Fruit fly (Drosophila melanogaster) whole organism, embryonic: ENCODE data around the gene CG43093.

Source experiments
- CG10321 ChIP-seq: fragments of 200-800 bp; sonication (Bioruptor generic); IDR thresholded peaks from 2 replicates; pipeline ENCODE4 v1.3.6; 2022; ENCODE audit warnings: missing biosample characterization, missing genetic modification characterization
- CG11723 ChIP-seq: fragments of 200-800 bp; sonication (Bioruptor generic); optimal IDR thresholded peaks from 2 replicates; lab custom pipeline; 2017; ENCODE audit warnings: missing biosample characterization, mild to moderate bottlenecking, missing genetic modification characterization
- CG12071 ChIP-seq: fragments of 200-800 bp; sonication (Bioruptor generic); optimal IDR thresholded peaks from 3 replicates; lab custom pipeline; 2018; ENCODE audit warnings: missing biosample characterization, mild to moderate bottlenecking, missing genetic modification characterization
- CG13424 ChIP-seq: fragments of 200-800 bp; sonication (Bioruptor generic); optimal IDR thresholded peaks from 2 replicates; lab custom pipeline; 2019; ENCODE audit warnings: missing biosample characterization, mild to moderate bottlenecking, missing genetic modification characterization, moderate library complexity
- CG14667 ChIP-seq: fragments of 200-800 bp; sonication (Bioruptor generic); IDR thresholded peaks from 2 replicates; pipeline ENCODE4 v1.3.6; 2022; ENCODE audit warnings: missing biosample characterization, missing genetic modification characterization
- CG14860 ChIP-seq: fragments of 200-800 bp; sonication (Bioruptor generic); IDR thresholded peaks from 3 replicates; pipeline ENCODE4 v1.3.6; 2022; ENCODE audit warnings: missing biosample characterization, missing genetic modification characterization; ENCODE audit not compliant: partially characterized antibody
- CG1529 ChIP-seq: fragments of 200-800 bp; sonication (Bioruptor generic); optimal IDR thresholded peaks from 3 replicates; lab custom pipeline; 2018; ENCODE audit warnings: missing biosample characterization, missing genetic modification characterization
- CG18011 ChIP-seq: fragments of 200-800 bp; sonication (Bioruptor generic); optimal IDR thresholded peaks from 2 replicates; lab custom pipeline; 2017; ENCODE audit warnings: missing biosample characterization, missing genetic modification characterization, mild to moderate bottlenecking, moderate library complexity, missing genotype
- CG18262 ChIP-seq: fragments of 200-800 bp; optimal IDR thresholded peaks from 3 replicates; lab custom pipeline; 2019; ENCODE audit warnings: missing biosample characterization, mild to moderate bottlenecking, missing genetic modification characterization, moderate library complexity
- CG1832 ChIP-seq: fragments of 200-800 bp; sonication (Bioruptor generic); optimal IDR thresholded peaks from 2 replicates; lab custom pipeline; 2017; ENCODE audit warnings: missing biosample characterization, mild to moderate bottlenecking, missing genetic modification characterization, inconsistent platforms
- CG18619 ChIP-seq: fragments of 200-800 bp; sonication (Bioruptor generic); optimal IDR thresholded peaks from 3 replicates; lab custom pipeline; 2017; ENCODE audit warnings: missing biosample characterization, mild to moderate bottlenecking, missing genetic modification characterization
- CG2875 ChIP-seq: fragments of 200-800 bp; sonication (Bioruptor generic); optimal IDR thresholded peaks from 2 replicates; lab custom pipeline; 2017; ENCODE audit warnings: missing biosample characterization, mild to moderate bottlenecking, missing genetic modification characterization, missing genetic modification reagents
- CG3065 ChIP-seq: fragments of 200-800 bp; sonication (Bioruptor generic); optimal IDR thresholded peaks from 2 replicates; lab custom pipeline; 2016; ENCODE audit warnings: missing biosample characterization, missing genetic modification characterization
- CG31224 ChIP-seq: fragments of 200-800 bp; sonication (Bioruptor generic); IDR thresholded peaks from 2 replicates; pipeline ENCODE4 v1.3.6; 2022; ENCODE audit warnings: missing biosample characterization, missing genetic modification characterization
- CG3281 ChIP-seq: fragments of 200-800 bp; sonication (Bioruptor generic); optimal IDR thresholded peaks from 3 replicates; lab custom pipeline; 2017; ENCODE audit warnings: missing biosample characterization, mild to moderate bottlenecking, missing genetic modification characterization
- CG42726 ChIP-seq: fragments of 200-800 bp; sonication (Bioruptor generic); IDR thresholded peaks from 2 replicates; pipeline ENCODE4 v1.3.6; 2022; ENCODE audit warnings: missing biosample characterization, missing genetic modification characterization; ENCODE audit not compliant: partially characterized antibody
- CG4730 ChIP-seq: fragments of 200-800 bp; sonication (Bioruptor generic); IDR thresholded peaks from 2 replicates; pipeline ENCODE4 v1.3.6; 2022; ENCODE audit warnings: missing biosample characterization, missing genetic modification characterization
- CG7839 ChIP-seq: fragments of 200-800 bp; sonication (Bioruptor generic); optimal IDR thresholded peaks from 3 replicates; lab custom pipeline; 2018; ENCODE audit warnings: missing biosample characterization, mild to moderate bottlenecking, missing genetic modification characterization, moderate library complexity
- CG9817 ChIP-seq: fragments of 200-800 bp; sonication (Bioruptor generic); optimal IDR thresholded peaks from 2 replicates; lab custom pipeline; 2018; ENCODE audit warnings: missing biosample characterization, mild to moderate bottlenecking, missing genetic modification characterization, moderate library complexity
- Camta ChIP-seq: fragments of 200-800 bp; sonication (Bioruptor generic); optimal IDR thresholded peaks from 2 replicates; lab custom pipeline; 2016; ENCODE audit warnings: missing biosample characterization, missing genetic modification characterization
- Deaf1 ChIP-seq: fragments of 200-800 bp; optimal IDR thresholded peaks from 3 replicates; lab custom pipeline; 2019; ENCODE audit warnings: missing biosample characterization, mild to moderate bottlenecking, missing genetic modification characterization, moderate library complexity
- HHEX ChIP-seq: fragments of 200-800 bp; sonication (Bioruptor generic); optimal IDR thresholded peaks from 3 replicates; lab custom pipeline; 2017; ENCODE audit warnings: missing biosample characterization, mild to moderate bottlenecking, missing genetic modification characterization, missing genetic modification reagents
- Kr ChIP-seq: fragments of 200-800 bp; sonication (Bioruptor generic); optimal IDR thresholded peaks from 2 replicates; lab custom pipeline; 2017; ENCODE audit warnings: missing biosample characterization, mild to moderate bottlenecking, missing genetic modification characterization
- MESR4 ChIP-seq: fragments of 200-800 bp; sonication (Bioruptor generic); optimal IDR thresholded peaks from 2 replicates; lab custom pipeline; 2018; ENCODE audit warnings: missing biosample characterization, mild to moderate bottlenecking, missing genetic modification characterization, moderate library complexity
- Opbp ChIP-seq: fragments of 200-800 bp; sonication (Bioruptor generic); IDR thresholded peaks from 3 replicates; pipeline ENCODE4 v1.3.6; 2022; ENCODE audit warnings: missing biosample characterization, missing genetic modification characterization; ENCODE audit not compliant: partially characterized antibody
- Pdp1 ChIP-seq, 2 experiments: fragments of 200-800 bp; sonication (Bioruptor generic); optimal IDR thresholded peaks; 3 replicates each; lab custom pipeline; 2016; ENCODE audit warnings: missing biosample characterization in 2 of 2, missing genetic modification characterization in 2 of 2, mild to moderate bottlenecking in 1 of 2, moderate library complexity in 1 of 2
- Vsx1 ChIP-seq: fragments of 200-800 bp; sonication (Bioruptor generic); optimal IDR thresholded peaks from 2 replicates; lab custom pipeline; 2017; ENCODE audit warnings: missing biosample characterization, mild to moderate bottlenecking, missing genetic modification characterization, missing genetic modification reagents
- Xrp1 ChIP-seq: fragments of 200-800 bp; sonication (Bioruptor generic); IDR thresholded peaks from 2 replicates; pipeline ENCODE4 v1.3.6; 2022; ENCODE audit warnings: missing biosample characterization, missing genetic modification characterization
- ci ChIP-seq: fragments of 200-800 bp; sonication (Bioruptor generic); IDR thresholded peaks from 3 replicates; pipeline ENCODE4 v1.3.6; 2022; ENCODE audit warnings: missing biosample characterization, missing genetic modification characterization
- crp ChIP-seq, 2 experiments: fragments of 200-800 bp; sonication (Bioruptor generic); optimal IDR thresholded peaks; 2 replicates in 1 of 2; 3 replicates in 1 of 2; lab custom pipeline; 2017; ENCODE audit warnings: missing biosample characterization in 2 of 2, missing genetic modification characterization in 2 of 2, mild to moderate bottlenecking in 1 of 2, moderate library complexity in 1 of 2
- dati ChIP-seq: fragments of 200-800 bp; sonication (Bioruptor generic); IDR thresholded peaks from 2 replicates; pipeline ENCODE4 v1.3.6; 2022; ENCODE audit warnings: missing biosample characterization, missing genetic modification characterization
- gcm2 ChIP-seq: fragments of 200-800 bp; sonication (Bioruptor generic); optimal IDR thresholded peaks from 2 replicates; lab custom pipeline; 2016; ENCODE audit warnings: missing biosample characterization, missing genetic modification characterization
- gem ChIP-seq: fragments of 200-800 bp; sonication (Bioruptor generic); optimal IDR thresholded peaks from 2 replicates; lab custom pipeline; 2019; ENCODE audit warnings: missing biosample characterization, mild to moderate bottlenecking, missing genetic modification characterization, moderate library complexity
- hth ChIP-seq: fragments of >200 bp; optimal IDR thresholded peaks from 2 replicates; lab custom pipeline; 2017; ENCODE audit warnings: inconsistent platforms
- kah ChIP-seq: fragments of 200-800 bp; sonication (Bioruptor generic); optimal IDR thresholded peaks from 2 replicates; lab custom pipeline; 2018; ENCODE audit warnings: missing biosample characterization, mild to moderate bottlenecking, missing genetic modification characterization
- knrl ChIP-seq: fragments of 200-800 bp; sonication (Bioruptor generic); IDR thresholded peaks from 3 replicates; pipeline ENCODE4 v1.3.6; 2022; ENCODE audit warnings: missing biosample characterization, missing genetic modification characterization; ENCODE audit not compliant: partially characterized antibody
- mld ChIP-seq: fragments of 200-800 bp; sonication (Bioruptor generic); IDR thresholded peaks from 3 replicates; pipeline ENCODE4 v1.3.6; 2022; ENCODE audit warnings: missing biosample characterization, missing genetic modification characterization; ENCODE audit not compliant: partially characterized antibody
- otp ChIP-seq: fragments of 200-800 bp; sonication (Bioruptor generic); IDR thresholded peaks from 3 replicates; pipeline ENCODE4, ENCODE4 v1.3.6; 2022; ENCODE audit warnings: missing biosample characterization, missing genetic modification characterization
- pan ChIP-seq, 4 experiments: fragments of >200 bp in 3 of 4; fragments of 200-800 bp in 1 of 4; sonication (Bioruptor generic) in 1 of 4; optimal IDR thresholded peaks in 3 of 4; IDR thresholded peaks in 1 of 4; 2 replicates each; pipeline versions ENCODE4 v1.3.6 to Lab custom; 2017 to 2022; ENCODE audit warnings: missing biosample characterization in 2 of 4, missing genetic modification characterization in 2 of 4, mixed read lengths in 1 of 4
- pho ChIP-seq: fragments of 200-800 bp; sonication (Bioruptor generic); optimal IDR thresholded peaks from 2 replicates; lab custom pipeline; 2016; ENCODE audit warnings: missing biosample characterization, missing genetic modification characterization
- schlank ChIP-seq: fragments of 200-800 bp; sonication (Bioruptor generic); optimal IDR thresholded peaks from 2 replicates; lab custom pipeline; 2018; ENCODE audit warnings: missing biosample characterization, mild to moderate bottlenecking, missing genetic modification characterization
- slbo ChIP-seq: fragments of 200-800 bp; sonication (Bioruptor generic); IDR thresholded peaks from 2 replicates; pipeline ENCODE4 v1.3.6; 2022; ENCODE audit warnings: missing biosample characterization, missing genetic modification characterization
- slp2 ChIP-seq: fragments of 200-800 bp; sonication (Bioruptor generic); optimal IDR thresholded peaks from 2 replicates; lab custom pipeline; 2016; ENCODE audit warnings: missing biosample characterization, missing genetic modification characterization
- tgo ChIP-seq: fragments of 200-800 bp; sonication (Bioruptor generic); IDR thresholded peaks from 3 replicates; pipeline ENCODE4 v1.3.6; 2022; ENCODE audit warnings: missing biosample characterization, missing genetic modification characterization
- tio ChIP-seq: fragments of 200-800 bp; sonication (Bioruptor generic); optimal IDR thresholded peaks from 2 replicates; lab custom pipeline; 2017; ENCODE audit warnings: missing biosample characterization, missing genetic modification characterization, inconsistent platforms
- tna ChIP-seq: fragments of 200-800 bp; sonication (Bioruptor generic); IDR thresholded peaks from 2 replicates; pipeline ENCODE4 v1.3.6; 2022; ENCODE audit warnings: missing biosample characterization, missing genetic modification characterization; ENCODE audit not compliant: partially characterized antibody
- z ChIP-seq: fragments of 200-800 bp; sonication (Bioruptor generic); IDR thresholded peaks from 3 replicates; pipeline ENCODE4 v1.3.6; 2022; ENCODE audit warnings: missing biosample characterization, missing genetic modification characterization
- zfh2 ChIP-seq: fragments of 200-800 bp; sonication (Bioruptor generic); optimal IDR thresholded peaks from 2 replicates; lab custom pipeline; 2016; ENCODE audit warnings: missing biosample characterization, missing genetic modification characterization

CG43093 gene

dm6 chr3R:22726031-22726770 lies 43.9 kb downstream of the CG43093 start, which contains the start of gene RNF220 (continued):
- TF ChIP-seq CG18011 (no peak), CG1832 (GFP tag; lab: Kevin White, UChicago) (no peak), Deaf1 (tag; lab: Kevin White, UChicago) (no peak), zfh2 (GFP tag; lab: Kevin White, UChicago) (no peak), Opbp (peak; percentile 76), kah (GFP tag; lab: Kevin White, UChicago) (no peak), slbo (GFP tag; lab: Robert Waterston, UW) (peak; percentile 38), crp (GFP tag; optimal IDR thresholded peaks at IDR 0.05; lab: Kevin White, UChicago) (no peak), CG14667 (GFP tag; lab: Robert Waterston, UW) (0 out of 2 replicates have a peak, but pooled peaks have one; percentile 8), CG42726 (peak; percentile 68), z (no peak), CG13424 (tag; lab: Kevin White, UChicago) (no peak), tna (GFP tag; lab: Robert Waterston, UW) (no peak; the same call in 1 of the 2 replicates), gem (peak; percentile 49), Pdp1 (GFP tag; optimal IDR thresholded peaks at IDR 0.05; lab: Kevin White, UChicago) (peak in 1 of 2 experiments; percentile 58), dati (GFP tag; lab: Robert Waterston, UW) (no peak), CG1529 (no peak), hth (lab: Kevin White, UChicago) (no peak), Xrp1 (GFP tag; lab: Robert Waterston, UW) (no peak), otp (GFP tag; lab: Robert Waterston, UW) (no peak), HHEX (GFP tag; lab: Kevin White, UChicago) (no peak), CG7839 (tag; lab: Kevin White, UChicago) (peak; percentile 39), CG18262 (tag; lab: Kevin White, UChicago) (peak; percentile 30), pho (GFP tag; lab: Kevin White, UChicago) (no peak), CG11723 (no peak), CG3281 (no peak), slp2 (GFP tag; lab: Kevin White, UChicago) (no peak), Vsx1 (GFP tag; lab: Kevin White, UChicago) (no peak), knrl (GFP tag; lab: Robert Waterston, UW) (no peak; the same call in none of the 3 replicates), MESR4 (peak; percentile 76), CG9817 (tag; lab: Kevin White, UChicago) (no peak), gcm2 (GFP tag; lab: Kevin White, UChicago) (no peak), tio (GFP tag; lab: Kevin White, UChicago) (no peak), ci (0 out of 3 replicates have a peak, but pooled peaks have one; percentile 9), tgo (no peak), mld (peak; percentile 58; the same call in 1 of the 3 replicates), Kr (GFP tag; lab: Kevin White, UChicago) (no peak), CG2875 (GFP tag; lab: Kevin White, UChicago) (no peak), CG18619 (no peak), Camta (GFP tag; lab: Kevin White, UChicago) (no peak), CG12071 (GFP tag; lab: Kevin White, UChicago) (no peak), CG14860 (GFP tag; lab: Robert Waterston, UW) (no peak; the same call in 2 of the 3 replicates), CG10321 (no peak), CG4730 (no peak), CG3065 (GFP tag; lab: Kevin White, UChicago) (no peak), schlank (tag; lab: Kevin White, UChicago) (no peak), CG31224 (GFP tag; lab: Robert Waterston, UW) (no peak), pan (optimal IDR thresholded peaks at IDR 0.05; lab: Kevin White, UChicago) (no peak), pan (GFP tag; optimal IDR thresholded peaks at IDR 0.05 in 1 of 2, IDR thresholded peaks at IDR 0.05 in 1 of 2) (no peak)
